Fruit fly (Drosophila melanogaster) whole organism, embryonic: ENCODE results near the gene CG10301.

ENCODE experiments used
- Bdp1 ChIP-seq: fragments of 200-800 bp; sonication (Bioruptor generic); optimal IDR thresholded peaks from 3 replicates; lab custom pipeline; 2016; ENCODE audit warnings: missing biosample characterization, missing genetic modification characterization
- CG10321 ChIP-seq: fragments of 200-800 bp; sonication (Bioruptor generic); IDR thresholded peaks from 2 replicates; pipeline ENCODE4 v1.3.6; 2022; ENCODE audit warnings: missing biosample characterization, missing genetic modification characterization
- CG10462 ChIP-seq: fragments of 200-800 bp; sonication (Bioruptor generic); optimal IDR thresholded peaks from 2 replicates; lab custom pipeline; 2016; ENCODE audit warnings: missing biosample characterization, missing genetic modification characterization
- CG11696 ChIP-seq: fragments of 200-800 bp; sonication (Bioruptor generic); IDR thresholded peaks from 2 replicates; pipeline ENCODE4 v1.3.6; 2022; ENCODE audit warnings: missing biosample characterization, missing genetic modification characterization
- CG12769 ChIP-seq: fragments of 200-800 bp; sonication (Bioruptor generic); optimal IDR thresholded peaks from 2 replicates; lab custom pipeline; 2019; ENCODE audit warnings: missing biosample characterization, mild to moderate bottlenecking, missing genetic modification characterization, moderate library complexity
- CG13123 ChIP-seq: fragments of 200-800 bp; sonication (Bioruptor generic); optimal IDR thresholded peaks from 2 replicates; lab custom pipeline; 2016; ENCODE audit warnings: missing biosample characterization, missing genetic modification characterization
- CG14860 ChIP-seq: fragments of 200-800 bp; sonication (Bioruptor generic); IDR thresholded peaks from 3 replicates; pipeline ENCODE4 v1.3.6; 2022; ENCODE audit warnings: missing biosample characterization, missing genetic modification characterization; ENCODE audit not compliant: partially characterized antibody
- CG1602 ChIP-seq: fragments of 200-800 bp; sonication (Bioruptor generic); optimal IDR thresholded peaks from 3 replicates; lab custom pipeline; 2016; ENCODE audit warnings: missing biosample characterization, missing genetic modification characterization
- CG17359 ChIP-seq: fragments of 200-800 bp; sonication (Bioruptor generic); optimal IDR thresholded peaks from 3 replicates; lab custom pipeline; 2018; ENCODE audit warnings: missing biosample characterization, mild to moderate bottlenecking, missing genetic modification characterization, moderate library complexity
- CG17385 ChIP-seq: fragments of 200-800 bp; sonication (Bioruptor generic); optimal IDR thresholded peaks from 3 replicates; lab custom pipeline; 2018; ENCODE audit warnings: missing biosample characterization, mild to moderate bottlenecking, missing genetic modification characterization
- CG1832 ChIP-seq: fragments of 200-800 bp; sonication (Bioruptor generic); optimal IDR thresholded peaks from 2 replicates; lab custom pipeline; 2017; ENCODE audit warnings: missing biosample characterization, mild to moderate bottlenecking, missing genetic modification characterization, inconsistent platforms
- CG2120 ChIP-seq: fragments of 200-800 bp; sonication (Bioruptor generic); optimal IDR thresholded peaks from 3 replicates; lab custom pipeline; 2016; ENCODE audit warnings: missing biosample characterization, missing genetic modification characterization
- CG30020 ChIP-seq: fragments of 200-800 bp; optimal IDR thresholded peaks from 2 replicates; lab custom pipeline; 2019; ENCODE audit warnings: missing biosample characterization, mild to moderate bottlenecking, missing genetic modification characterization, moderate library complexity
- CG31365 ChIP-seq: fragments of 200-800 bp; sonication (Bioruptor generic); optimal IDR thresholded peaks from 2 replicates; lab custom pipeline; 2018; ENCODE audit warnings: missing biosample characterization, mild to moderate bottlenecking, missing genetic modification characterization
- CG31388 ChIP-seq: fragments of 200-800 bp; sonication (Bioruptor generic); optimal IDR thresholded peaks from 2 replicates; lab custom pipeline; 2016; ENCODE audit warnings: missing biosample characterization, missing genetic modification characterization
- CG31441 ChIP-seq: fragments of 200-800 bp; sonication (Bioruptor generic); IDR thresholded peaks from 2 replicates; pipeline ENCODE4 v1.3.6; 2022; ENCODE audit warnings: missing biosample characterization, missing genetic modification characterization
- CG32772 ChIP-seq: fragments of 200-800 bp; sonication (Bioruptor generic); IDR thresholded peaks from 2 replicates; pipeline ENCODE4 v1.3.6; 2022; ENCODE audit warnings: missing biosample characterization, missing genetic modification characterization
- CG4424 ChIP-seq: fragments of 200-800 bp; sonication (Bioruptor generic); optimal IDR thresholded peaks from 3 replicates; lab custom pipeline; 2016; ENCODE audit warnings: missing biosample characterization, missing genetic modification characterization
- CG6654 ChIP-seq: fragments of 200-800 bp; sonication (Bioruptor generic); optimal IDR thresholded peaks from 2 replicates; lab custom pipeline; 2017; ENCODE audit warnings: missing biosample characterization, mild to moderate bottlenecking, missing genetic modification characterization
- CG6689 ChIP-seq: fragments of 200-800 bp; sonication (Bioruptor generic); IDR thresholded peaks from 2 replicates; pipeline ENCODE4 v1.3.6; 2022; ENCODE audit warnings: missing biosample characterization, missing genetic modification characterization
- CG7556 ChIP-seq: fragments of 200-800 bp; sonication (Bioruptor generic); optimal IDR thresholded peaks from 2 replicates; lab custom pipeline; 2017; ENCODE audit warnings: missing biosample characterization, mild to moderate bottlenecking, missing genetic modification characterization
- CG7745 ChIP-seq: fragments of 200-800 bp; sonication (Bioruptor generic); optimal IDR thresholded peaks from 2 replicates; lab custom pipeline; 2018; ENCODE audit warnings: missing biosample characterization, mild to moderate bottlenecking, missing genetic modification characterization, moderate library complexity
- CkIIα-i1 ChIP-seq: fragments of 200-800 bp; sonication (Bioruptor generic); IDR thresholded peaks from 2 replicates; pipeline ENCODE4 v1.3.6; 2022; ENCODE audit warnings: missing biosample characterization, missing genetic modification characterization
- D19B ChIP-seq: fragments of 200-800 bp; sonication (Bioruptor generic); optimal IDR thresholded peaks from 2 replicates; lab custom pipeline; 2017; ENCODE audit warnings: missing biosample characterization, mild to moderate bottlenecking, missing genetic modification characterization
- Deaf1 ChIP-seq: fragments of 200-800 bp; optimal IDR thresholded peaks from 3 replicates; lab custom pipeline; 2019; ENCODE audit warnings: missing biosample characterization, mild to moderate bottlenecking, missing genetic modification characterization, moderate library complexity
- Dip3 ChIP-seq: fragments of 200-800 bp; sonication (Bioruptor generic); optimal IDR thresholded peaks from 3 replicates; lab custom pipeline; 2016; ENCODE audit warnings: missing biosample characterization, missing genetic modification characterization
- Kr ChIP-seq: fragments of 200-800 bp; sonication (Bioruptor generic); optimal IDR thresholded peaks from 2 replicates; lab custom pipeline; 2017; ENCODE audit warnings: missing biosample characterization, mild to moderate bottlenecking, missing genetic modification characterization
- Max ChIP-seq: fragments of 200-800 bp; sonication (Bioruptor generic); optimal IDR thresholded peaks from 2 replicates; lab custom pipeline; 2016; ENCODE audit warnings: missing biosample characterization, mild to moderate bottlenecking, missing genetic modification characterization
- Med ChIP-seq: fragments of 200-800 bp; sonication (Bioruptor generic); peaks from one replicate; lab custom pipeline; 2016; ENCODE audit warnings: missing biosample characterization, missing genetic modification characterization, mild to moderate bottlenecking, inconsistent platforms, moderate library complexity
- Oaz ChIP-seq: fragments of 200-800 bp; sonication (Bioruptor generic); IDR thresholded peaks from 2 replicates; pipeline ENCODE4 v1.3.6; 2022; ENCODE audit warnings: missing biosample characterization, missing genetic modification characterization
- Ravus ChIP-seq: fragments of 200-800 bp; sonication (Bioruptor generic); IDR thresholded peaks from 2 replicates; pipeline ENCODE4 v1.3.6; 2022; ENCODE audit warnings: missing biosample characterization, missing genetic modification characterization
- Side ChIP-seq: fragments of 200-800 bp; sonication (Bioruptor generic); optimal IDR thresholded peaks from 2 replicates; lab custom pipeline; 2016; ENCODE audit warnings: missing biosample characterization, missing genetic modification characterization
- Sox102F ChIP-seq: fragments of 200-800 bp; sonication (Bioruptor generic); optimal IDR thresholded peaks from 2 replicates; lab custom pipeline; 2018; ENCODE audit warnings: missing biosample characterization, mild to moderate bottlenecking, missing genetic modification characterization, moderate library complexity
- Xbp1 ChIP-seq: fragments of 200-800 bp; sonication (Bioruptor generic); optimal IDR thresholded peaks from 3 replicates; lab custom pipeline; 2016; ENCODE audit warnings: missing biosample characterization, mild to moderate bottlenecking, missing genetic modification characterization
- ara ChIP-seq: fragments of 200-800 bp; sonication (Bioruptor generic); IDR thresholded peaks from 2 replicates; pipeline ENCODE4 v1.3.6; 2022; ENCODE audit warnings: missing biosample characterization, missing genetic modification characterization
- bbx ChIP-seq: fragments of 200-800 bp; sonication (Bioruptor generic); IDR thresholded peaks from 2 replicates; pipeline ENCODE4 v1.3.6; 2022; ENCODE audit warnings: missing biosample characterization, missing genetic modification characterization; ENCODE audit not compliant: partially characterized antibody
- bsh ChIP-seq, 2 experiments: fragments of 200-800 bp; sonication (Bioruptor generic); optimal IDR thresholded peaks; 2 replicates each; lab custom pipeline; 2017 to 2018; ENCODE audit warnings: mild to moderate bottlenecking in 2 of 2, missing biosample characterization in 2 of 2, missing genetic modification characterization in 2 of 2, moderate library complexity in 1 of 2
- corto ChIP-seq: fragments of 200-800 bp; sonication (Bioruptor generic); optimal IDR thresholded peaks from 2 replicates; lab custom pipeline; 2016; ENCODE audit warnings: missing biosample characterization, mild to moderate bottlenecking, missing genetic modification characterization, moderate library complexity
- esg ChIP-seq: fragments of 200-800 bp; sonication (Bioruptor generic); conservative IDR thresholded peaks from 2 replicates; pipeline ENCODE4 v1.3.6; 2022; ENCODE audit warnings: missing biosample characterization, missing genetic modification characterization
- eve ChIP-seq, 2 experiments: fragments of >200 bp; optimal IDR thresholded peaks; 2 replicates each; lab custom pipeline; 2017; ENCODE audit warnings: missing biosample characterization in 2 of 2, missing genetic modification characterization in 2 of 2
- ewg ChIP-seq: fragments of 200-800 bp; sonication (Bioruptor generic); optimal IDR thresholded peaks from 3 replicates; lab custom pipeline; 2017; ENCODE audit warnings: mild to moderate bottlenecking, missing biosample characterization, missing genetic modification reagents, missing genetic modification characterization
- ham ChIP-seq: fragments of 200-800 bp; sonication (Bioruptor generic); IDR thresholded peaks from 2 replicates; pipeline ENCODE4 v1.3.6; 2022; ENCODE audit warnings: missing biosample characterization, missing genetic modification characterization
- insv ChIP-seq, 2 experiments: fragments of 200-800 bp; sonication (Bioruptor generic); optimal IDR thresholded peaks; 3 replicates each; lab custom pipeline; 2016 to 2018; ENCODE audit warnings: missing biosample characterization in 2 of 2, missing genetic modification characterization in 2 of 2
- jing ChIP-seq: fragments of 200-800 bp; sonication (Bioruptor generic); optimal IDR thresholded peaks from 2 replicates; lab custom pipeline; 2018; ENCODE audit warnings: missing biosample characterization, mild to moderate bottlenecking, missing genetic modification characterization
- lab ChIP-seq: fragments of 200-800 bp; sonication (Bioruptor generic); optimal IDR thresholded peaks from 3 replicates; lab custom pipeline; 2017; ENCODE audit warnings: missing biosample characterization, missing genetic modification characterization, mild to moderate bottlenecking, moderate library complexity, missing genetic modification reagents
- mam ChIP-seq: fragments of 200-800 bp; sonication (Bioruptor generic); optimal IDR thresholded peaks from 3 replicates; lab custom pipeline; 2016; ENCODE audit warnings: missing biosample characterization, missing genetic modification characterization
- pros ChIP-seq: fragments of 200-800 bp; sonication (Bioruptor generic); optimal IDR thresholded peaks from 3 replicates; lab custom pipeline; 2019; ENCODE audit warnings: missing biosample characterization, mild to moderate bottlenecking, missing genetic modification characterization, moderate library complexity
- row ChIP-seq: fragments of 200-800 bp; sonication (Bioruptor generic); IDR thresholded peaks from 3 replicates; pipeline ENCODE4 v1.3.6; 2022; ENCODE audit warnings: missing biosample characterization, missing genetic modification characterization
- sqz ChIP-seq: fragments of 200-800 bp; sonication (Bioruptor generic); optimal IDR thresholded peaks from 3 replicates; lab custom pipeline; 2018; ENCODE audit warnings: missing biosample characterization, mild to moderate bottlenecking, missing genetic modification characterization
- wdn ChIP-seq: fragments of 200-800 bp; sonication (Bioruptor generic); IDR thresholded peaks from 2 replicates; pipeline ENCODE4 v1.3.6; 2022; ENCODE audit warnings: missing biosample characterization, missing genetic modification characterization
- zf30C ChIP-seq: fragments of 200-800 bp; sonication (Bioruptor generic); optimal IDR thresholded peaks from 3 replicates; lab custom pipeline; 2018; ENCODE audit warnings: missing biosample characterization, mild to moderate bottlenecking, missing genetic modification characterization
- zfh1 ChIP-seq: fragments of 200-800 bp; sonication (Bioruptor generic); IDR thresholded peaks from 3 replicates; pipeline ENCODE4 v1.3.6; 2022; ENCODE audit warnings: missing biosample characterization, missing genetic modification characterization

CG10301 gene

dm6 chr3R:23679911-23680336, 30.0 kb upstream of the CG10301 start, which contains the start of gene eIF3d1 (continued):
- TF ChIP-seq Xbp1 (GFP tag; lab: Kevin White, UChicago) (peak; percentile 55), ewg (GFP tag; lab: Kevin White, UChicago) (peak; percentile 9), CG31365 (tag; lab: Kevin White, UChicago) (no peak), Bdp1 (GFP tag; lab: Kevin White, UChicago) (peak; percentile 41), CG1602 (GFP tag; lab: Kevin White, UChicago) (peak; percentile 2), zfh1 (GFP tag; lab: Robert Waterston, UW) (0 out of 3 replicates have a peak, but pooled peaks have one; percentile 52), CG6654 (GFP tag; lab: Kevin White, UChicago) (no peak), ara (no peak), mam (GFP tag; lab: Kevin White, UChicago) (peak; percentile 18), CG17385 (no peak), esg (GFP tag; lab: Robert Waterston, UW) (no peak), CG14860 (no peak), eve (GFP tag; optimal IDR thresholded peaks at IDR 0.05; lab: Kevin White, UChicago) (no peak), CG1832 (GFP tag; lab: Kevin White, UChicago) (no peak), CG10462 (GFP tag; lab: Kevin White, UChicago) (no peak), CG31441 (GFP tag; lab: Robert Waterston, UW) (no peak), jing (GFP tag; lab: Kevin White, UChicago) (no peak), Max (GFP tag; lab: Kevin White, UChicago) (peak; percentile 84), CG17359 (tag; lab: Kevin White, UChicago) (no peak), CG30020 (no peak), CG4424 (no peak), bbx (GFP tag; lab: Robert Waterston, UW) (no peak), row (GFP tag; lab: Robert Waterston, UW) (no peak), Dip3 (GFP tag; lab: Kevin White, UChicago) (no peak), corto (GFP tag; lab: Kevin White, UChicago) (no peak), pros (GFP tag; lab: Kevin White, UChicago) (no peak), Side (GFP tag; lab: Kevin White, UChicago) (no peak), CG2120 (GFP tag; lab: Kevin White, UChicago) (peak; percentile 34), insv (GFP tag; optimal IDR thresholded peaks at IDR 0.05; lab: Kevin White, UChicago) (no peak), CG11696 (GFP tag; lab: Robert Waterston, UW) (no peak), CG7556 (GFP tag; lab: Kevin White, UChicago) (no peak), CG12769 (tag; lab: Kevin White, UChicago) (no peak), Deaf1 (tag; lab: Kevin White, UChicago) (no peak), Med (GFP tag; lab: Kevin White, UChicago) (peak; percentile 92), zf30C (no peak), Sox102F (GFP tag; lab: Kevin White, UChicago) (no peak), ham (GFP tag; lab: Robert Waterston, UW) (no peak), CG32772 (GFP tag; lab: Robert Waterston, UW) (no peak), CG10321 (no peak), CkIIα-i1 (GFP tag; lab: Robert Waterston, UW) (no peak), Ravus (GFP tag; lab: Robert Waterston, UW) (no peak), D19B (GFP tag; lab: Kevin White, UChicago) (no peak), wdn (GFP tag; lab: Robert Waterston, UW) (no peak), CG6689 (no peak), Kr (GFP tag; lab: Kevin White, UChicago) (no peak), CG13123 (GFP tag; lab: Kevin White, UChicago) (no peak), sqz (no peak), CG31388 (no peak), bsh (GFP tag; optimal IDR thresholded peaks at IDR 0.05; lab: Kevin White, UChicago) (no peak), lab (GFP tag; lab: Kevin White, UChicago) (no peak), CG7745 (no peak), Oaz (GFP tag; lab: Robert Waterston, UW) (no peak)
